Fruit fly (Drosophila melanogaster) whole organism, embryonic: Measurements from ENCODE around the gene CG11458.

Experiments
- CG14050 ChIP-seq: fragments of 200-800 bp; sonication (Bioruptor generic); IDR thresholded peaks from 3 replicates; pipeline ENCODE4 v1.3.6; 2022; ENCODE audit warnings: missing biosample characterization, missing genetic modification characterization
- CG16815 ChIP-seq: fragments of 200-800 bp; sonication (Bioruptor generic); optimal IDR thresholded peaks from 3 replicates; lab custom pipeline; 2017; ENCODE audit warnings: missing biosample characterization, mild to moderate bottlenecking, missing genetic modification characterization
- CG31441 ChIP-seq: fragments of 200-800 bp; sonication (Bioruptor generic); IDR thresholded peaks from 2 replicates; pipeline ENCODE4 v1.3.6; 2022; ENCODE audit warnings: missing biosample characterization, missing genetic modification characterization
- CG34422 ChIP-seq: fragments of 200-800 bp; sonication (Bioruptor generic); IDR thresholded peaks from 3 replicates; pipeline ENCODE4 v1.3.6; 2022; ENCODE audit warnings: missing biosample characterization, missing genetic modification characterization
- CG6175 ChIP-seq: fragments of 200-800 bp; sonication (Bioruptor generic); IDR thresholded peaks from 3 replicates; pipeline ENCODE4 v1.3.6; 2022; ENCODE audit warnings: missing biosample characterization, missing genetic modification characterization
- CG6854 ChIP-seq: fragments of 200-800 bp; sonication (Bioruptor generic); optimal IDR thresholded peaks from 3 replicates; lab custom pipeline; 2017; ENCODE audit warnings: missing biosample characterization, mild to moderate bottlenecking, missing genetic modification characterization
- Dll ChIP-seq: fragments of 200-800 bp; sonication (Bioruptor generic); IDR thresholded peaks from 4 replicates; pipeline ENCODE4 v1.3.6; 2022; ENCODE audit warnings: missing biosample characterization, missing genetic modification characterization; ENCODE audit not compliant: partially characterized antibody
- Meics ChIP-seq: fragments of 200-800 bp; sonication (Bioruptor generic); optimal IDR thresholded peaks from 2 replicates; lab custom pipeline; 2017; ENCODE audit warnings: missing biosample characterization, mild to moderate bottlenecking, missing genetic modification characterization
- al ChIP-seq: fragments of 200-800 bp; sonication (Bioruptor generic); IDR thresholded peaks from 2 replicates; pipeline ENCODE4 v1.3.6; 2022; ENCODE audit warnings: missing biosample characterization, missing genetic modification characterization
- az2 ChIP-seq: fragments of 200-800 bp; sonication (Bioruptor generic); optimal IDR thresholded peaks from 3 replicates; lab custom pipeline; 2016; ENCODE audit warnings: missing biosample characterization, missing genetic modification characterization
- h ChIP-seq: fragments of >200 bp; optimal IDR thresholded peaks from 2 replicates; lab custom pipeline; 2017
- p53 ChIP-seq: fragments of 200-800 bp; sonication (Bioruptor generic); optimal IDR thresholded peaks from 2 replicates; lab custom pipeline; 2016; ENCODE audit warnings: missing biosample characterization, missing genetic modification characterization
- rib ChIP-seq: fragments of 200-800 bp; sonication (Bioruptor generic); IDR thresholded peaks from 2 replicates; pipeline ENCODE4 v1.3.6; 2022; ENCODE audit warnings: missing biosample characterization, missing genetic modification characterization

DNA sequence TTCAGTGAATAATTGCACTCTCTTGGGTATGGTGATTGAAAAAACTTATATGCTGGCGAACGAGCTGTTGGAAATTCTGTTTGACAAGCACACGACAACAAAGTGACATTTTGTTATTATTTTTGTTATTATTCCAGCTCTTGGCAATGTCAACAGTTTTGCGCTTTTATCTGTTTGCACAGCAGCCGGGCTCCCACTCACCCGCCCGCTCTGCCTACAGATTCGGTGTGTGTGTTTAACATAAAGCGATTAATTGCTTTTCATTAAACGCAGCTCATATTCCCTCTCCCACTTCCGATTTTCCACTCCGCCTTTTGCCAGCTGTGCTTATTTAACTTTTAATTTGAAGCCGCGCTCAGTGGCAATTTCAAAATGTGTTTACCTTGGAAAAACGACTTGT lies 4.6 kb upstream of the CG11458 start:
- no peak for TF ChIP-seq h
- no peak for TF ChIP-seq CG16815
- TF ChIP-seq rib (GFP tag; lab: Robert Waterston, UW): no peak
- TF ChIP-seq Meics: peak; percentile 12
- no peak for TF ChIP-seq p53
- no peak for TF ChIP-seq CG6854 (GFP tag; lab: Kevin White, UChicago)
- TF ChIP-seq CG6175: no peak
- no peak for TF ChIP-seq az2 (GFP tag; lab: Kevin White, UChicago)
- TF ChIP-seq al (GFP tag; lab: Robert Waterston, UW): no peak
- TF ChIP-seq CG31441 (GFP tag; lab: Robert Waterston, UW): no peak
- TF ChIP-seq Dll (GFP tag; lab: Robert Waterston, UW): no peak
- TF ChIP-seq CG34422: no peak
- TF ChIP-seq CG14050 (GFP tag; lab: Robert Waterston, UW): no peak
